Fruit fly (Drosophila melanogaster): ENCODE results near the gene LManII.

Gene LManII

dm6 chr2L:10413251-10414127 is 44.0 kb upstream of the LManII start, which contains the start of the genes CG5355 and Klp31E (continued):
- TF ChIP-seq sc (optimal IDR thresholded peaks at IDR 0.05) (no peak), sc (GFP tag; optimal IDR thresholded peaks at IDR 0.05) (peak; percentile 67), pita (GFP tag; optimal IDR thresholded peaks at IDR 0.05) (no peak), B-H1 (GFP tag; IDR thresholded peaks at IDR 0.05) (0 out of 3 replicates have a peak, but pooled peaks have one; percentile 45), Bgb (GFP tag; IDR thresholded peaks at IDR 0.05; ENCODE audit: partially characterized antibody) (peak; percentile 63), lab (GFP tag; optimal IDR thresholded peaks at IDR 0.05) (no peak), caup (GFP tag; optimal IDR thresholded peaks at IDR 0.05; ENCODE audit: severe bottlenecking) (peak; percentile 61), CG13775 (GFP tag; optimal IDR thresholded peaks at IDR 0.05) (peak; percentile 81), CG4617 (GFP tag; optimal IDR thresholded peaks at IDR 0.05; ENCODE audit: borderline replicate concordance) (peak; percentile 6), CG5953 (GFP tag; IDR thresholded peaks at IDR 0.05) (no peak), CoRest (tag; optimal IDR thresholded peaks at IDR 0.05) (peak; percentile 89), lov (optimal IDR thresholded peaks at IDR 0.05) (no peak), lov (GFP tag; IDR thresholded peaks at IDR 0.05) (no peak), ro (GFP tag; IDR thresholded peaks at IDR 0.05) (no peak), CG3407 (GFP tag; optimal IDR thresholded peaks at IDR 0.05) (no peak), lmd (GFP tag; IDR thresholded peaks at IDR 0.05) (peak; percentile 52), Rx (GFP tag; IDR thresholded peaks at IDR 0.05) (no peak), fu2 (GFP tag; optimal IDR thresholded peaks at IDR 0.05) (no peak), CG17359 (tag; optimal IDR thresholded peaks at IDR 0.05) (peak; percentile 56), Mes4 (GFP tag; optimal IDR thresholded peaks at IDR 0.05) (peak; percentile 46), Hr3 (GFP tag; optimal IDR thresholded peaks at IDR 0.05) (peak; percentile 71), CG10654 (GFP tag; optimal IDR thresholded peaks at IDR 0.05) (peak; percentile 61), D (optimal IDR thresholded peaks at IDR 0.05) (no peak), D (GFP tag; optimal IDR thresholded peaks at IDR 0.05) (peak; percentile 66), CG42726 (GFP tag; IDR thresholded peaks at IDR 0.05; ENCODE audit: partially characterized antibody) (no peak), CG17385 (GFP tag; optimal IDR thresholded peaks at IDR 0.05) (peak; percentile 47), HmgZ (tag; optimal IDR thresholded peaks at IDR 0.05) (peak; percentile 25), H2.0 (GFP tag; IDR thresholded peaks at IDR 0.05) (peak; percentile 31), CG9817 (tag; optimal IDR thresholded peaks at IDR 0.05) (peak; percentile 74), seq (GFP tag; IDR thresholded peaks at IDR 0.05) (0 out of 2 replicates have a peak, but pooled peaks have one; percentile 8), CG11093 (GFP tag; IDR thresholded peaks at IDR 0.05) (no peak), pho (GFP tag; optimal IDR thresholded peaks at IDR 0.05) (peak; percentile 22), sim (GFP tag; IDR thresholded peaks at IDR 0.05) (no peak), tna (GFP tag; IDR thresholded peaks at IDR 0.05; ENCODE audit: partially characterized antibody) (no peak), CG12942 (GFP tag; optimal IDR thresholded peaks at IDR 0.05) (peak; percentile 42), yki (optimal IDR thresholded peaks at IDR 0.05) (no peak), H15 (GFP tag; IDR thresholded peaks at IDR 0.05) (no peak), CG16863 (GFP tag; optimal IDR thresholded peaks at IDR 0.05) (peak; percentile 52), Chrac-16 (GFP tag; optimal IDR thresholded peaks at IDR 0.05) (peak; percentile 66), ssp (GFP tag; IDR thresholded peaks at IDR 0.05) (peak; percentile 74), CG8388 (GFP tag; optimal IDR thresholded peaks at IDR 0.05) (peak; percentile 64), CG17829 (tag; optimal IDR thresholded peaks at IDR 0.05) (peak; percentile 84), Elba2 (GFP tag; optimal IDR thresholded peaks at IDR 0.05) (no peak), tll (GFP tag; optimal IDR thresholded peaks at IDR 0.05) (no peak), ac (GFP tag; optimal IDR thresholded peaks at IDR 0.05) (peak; percentile 15), sug (tag; optimal IDR thresholded peaks at IDR 0.05) (peak; percentile 73), NC2β (GFP tag; optimal IDR thresholded peaks at IDR 0.05) (no peak), ap (GFP tag; IDR thresholded peaks at IDR 0.05) (no peak), CG11504 (tag; optimal IDR thresholded peaks at IDR 0.05) (peak; percentile 79), tup (GFP tag; optimal IDR thresholded peaks at IDR 0.05) (no peak)

All from whole organism, embryonic.